Fruit fly (Drosophila melanogaster) whole organism, wandering third instar larva: Measurements from ENCODE around the gene RpL10Ab.

Experiments used
- CG32264 ChIP-seq: fragments of 200-800 bp; sonication (Bioruptor generic); optimal IDR thresholded peaks from 2 replicates; lab custom pipeline; 2016; ENCODE audit warnings: missing biosample characterization, missing genetic modification characterization
- CG9705 ChIP-seq: fragments of 200-800 bp; sonication (Bioruptor generic); optimal IDR thresholded peaks from 2 replicates; lab custom pipeline; 2018; ENCODE audit warnings: missing biosample characterization, mild to moderate bottlenecking, missing genetic modification characterization
- CrebA ChIP-seq: fragments of 200-800 bp; sonication (Bioruptor generic); optimal IDR thresholded peaks from 2 replicates; lab custom pipeline; 2016; ENCODE audit warnings: missing biosample characterization, mild to moderate bottlenecking, missing genetic modification characterization, borderline replicate concordance
- Dfd ChIP-seq: fragments of >200 bp; optimal IDR thresholded peaks from 2 replicates; lab custom pipeline; 2017; ENCODE audit warnings: missing biosample characterization, missing genetic modification characterization
- Dif ChIP-seq: fragments of 200-275, 200-300 bp; sonication (Bioruptor generic); optimal IDR thresholded peaks from 2 replicates; lab custom pipeline; 2018; ENCODE audit warnings: missing biosample characterization, missing genetic modification characterization; ENCODE audit not compliant: partially characterized antibody
- GATAd ChIP-seq: sonication (Bioruptor generic); optimal IDR thresholded peaks from 2 replicates; lab custom pipeline; 2016; ENCODE audit warnings: missing biosample characterization, missing genetic modification characterization
- HLH106 ChIP-seq: fragments of 200-800 bp; optimal IDR thresholded peaks from 3 replicates; lab custom pipeline; 2019; ENCODE audit warnings: missing biosample characterization, mild to moderate bottlenecking, missing genetic modification characterization, moderate library complexity
- Hnf4 ChIP-seq: fragments of 200-800 bp; sonication (Bioruptor generic); optimal IDR thresholded peaks from 2 replicates; lab custom pipeline; 2016; ENCODE audit warnings: missing biosample characterization, mild to moderate bottlenecking, missing genetic modification characterization
- Hr78 ChIP-seq: fragments of >200 bp; optimal IDR thresholded peaks from 2 replicates; lab custom pipeline; 2017; ENCODE audit warnings: missing biosample characterization, missing genetic modification characterization
- Hr83 ChIP-seq: fragments of 200-300 bp; sonication (Bioruptor generic); optimal IDR thresholded peaks from 2 replicates; lab custom pipeline; 2016; ENCODE audit warnings: missing biosample characterization, mild to moderate bottlenecking, missing genetic modification characterization, moderate library complexity; ENCODE audit not compliant: poor library complexity, severe bottlenecking
- Jra ChIP-seq: sonication (Bioruptor generic); optimal IDR thresholded peaks from 2 replicates; lab custom pipeline; 2016; ENCODE audit warnings: missing biosample characterization, missing genetic modification characterization
- Mio ChIP-seq: sonication (Bioruptor generic); optimal IDR thresholded peaks from 2 replicates; lab custom pipeline; 2016; ENCODE audit warnings: missing biosample characterization, missing genetic modification characterization
- Myc ChIP-seq: fragments of >200 bp; optimal IDR thresholded peaks from 2 replicates; lab custom pipeline; 2017
- N ChIP-seq: fragments of >200 bp; optimal IDR thresholded peaks from 2 replicates; lab custom pipeline; 2018; ENCODE audit warnings: missing biosample characterization, missing external identifiers, missing genetic modification characterization
- OdsH ChIP-seq: fragments of 200-800 bp; sonication (Bioruptor generic); optimal IDR thresholded peaks from 2 replicates; lab custom pipeline; 2016; ENCODE audit warnings: missing biosample characterization, mild to moderate bottlenecking, missing genetic modification characterization
- Rel ChIP-seq, 2 experiments: fragments of 200-800 bp; sonication (Bioruptor generic) in 1 of 2; optimal IDR thresholded peaks; 2 replicates in 1 of 2; 3 replicates in 1 of 2; lab custom pipeline; 2016 to 2019; ENCODE audit warnings: mild to moderate bottlenecking in 2 of 2, missing biosample characterization in 2 of 2, missing genetic modification characterization in 2 of 2, moderate library complexity in 1 of 2
- Sp1 ChIP-seq: fragments of 200-800 bp; sonication (Bioruptor generic); optimal IDR thresholded peaks from 3 replicates; lab custom pipeline; 2019; ENCODE audit warnings: missing biosample characterization, mild to moderate bottlenecking, missing genetic modification characterization, moderate library complexity
- Vsx2 ChIP-seq: fragments of 200-300, 225-300 bp; sonication (Bioruptor generic); optimal IDR thresholded peaks from 2 replicates; lab custom pipeline; 2018; ENCODE audit warnings: missing biosample characterization, missing genetic modification characterization; ENCODE audit not compliant: partially characterized antibody
- br ChIP-seq: fragments of 200-800 bp; sonication (Bioruptor generic); optimal IDR thresholded peaks from 2 replicates; lab custom pipeline; 2016; ENCODE audit warnings: missing biosample characterization, missing genetic modification characterization
- brk ChIP-seq: fragments of 200-800 bp; sonication (Bioruptor generic); optimal IDR thresholded peaks from 2 replicates; lab custom pipeline; 2016; ENCODE audit warnings: missing biosample characterization, mild to moderate bottlenecking, missing genetic modification characterization
- dl ChIP-seq, 2 experiments: fragments of 175-275, 200-275 bp in 1 of 2; fragments of 200-275 bp in 1 of 2; sonication (Bioruptor generic); optimal IDR thresholded peaks; lab custom pipeline; 2018; ENCODE audit warnings: mild to moderate bottlenecking in 2 of 2, missing biosample characterization in 2 of 2, missing genetic modification characterization in 2 of 2, moderate library complexity in 2 of 2; ENCODE audit not compliant: partially characterized antibody in 2 of 2, insufficient read depth in 1 of 2
- dmrt93B ChIP-seq: fragments of 200-800 bp; sonication (Bioruptor generic); optimal IDR thresholded peaks from 2 replicates; lab custom pipeline; 2018; ENCODE audit warnings: missing biosample characterization, mild to moderate bottlenecking, missing genetic modification characterization
- dsf ChIP-seq: sonication (Bioruptor generic); optimal IDR thresholded peaks from 2 replicates; lab custom pipeline; 2016; ENCODE audit warnings: missing biosample characterization, missing genetic modification characterization, borderline replicate concordance
- ey ChIP-seq: fragments of 200-800 bp; sonication (Bioruptor generic); optimal IDR thresholded peaks from 2 replicates; lab custom pipeline; 2016; ENCODE audit warnings: missing biosample characterization, missing genetic modification characterization
- foxo ChIP-seq, 2 experiments: fragments of 200-800 bp; sonication (Bioruptor generic); optimal IDR thresholded peaks; 2 replicates in 1 of 2; 3 replicates in 1 of 2; lab custom pipeline; 2016 to 2017; ENCODE audit warnings: missing biosample characterization in 2 of 2, missing genetic modification characterization in 2 of 2
- fru ChIP-seq: fragments of 200-800 bp; sonication (Bioruptor generic); optimal IDR thresholded peaks from 3 replicates; lab custom pipeline; 2016; ENCODE audit warnings: missing biosample characterization, mild to moderate bottlenecking, missing genetic modification characterization
- jim ChIP-seq: fragments of 175-275, 200-325 bp; sonication (Bioruptor generic); optimal IDR thresholded peaks from 2 replicates; lab custom pipeline; 2016; ENCODE audit warnings: missing biosample characterization, mild to moderate bottlenecking, missing genetic modification characterization
- lola ChIP-seq: fragments of >200 bp; optimal IDR thresholded peaks from 2 replicates; lab custom pipeline; 2017; ENCODE audit warnings: missing biosample characterization, missing genetic modification characterization
- pan ChIP-seq: fragments of >200 bp; optimal IDR thresholded peaks from 2 replicates; lab custom pipeline; 2017
- psq ChIP-seq: fragments of 200-800 bp; sonication (Bioruptor generic); optimal IDR thresholded peaks from 3 replicates; lab custom pipeline; 2017; ENCODE audit warnings: missing biosample characterization, mild to moderate bottlenecking, missing genetic modification characterization, moderate library complexity
- rgr ChIP-seq: fragments of 200-800 bp; sonication (Bioruptor generic); optimal IDR thresholded peaks from 3 replicates; lab custom pipeline; 2016; ENCODE audit warnings: missing biosample characterization, mild to moderate bottlenecking, missing genetic modification characterization
- sage ChIP-seq: fragments of 200-800 bp; sonication (Bioruptor generic); optimal IDR thresholded peaks from 2 replicates; lab custom pipeline; 2016; ENCODE audit warnings: missing biosample characterization, mild to moderate bottlenecking, missing genetic modification characterization
- sv ChIP-seq: fragments of 200-800 bp; sonication (Bioruptor generic); optimal IDR thresholded peaks from 3 replicates; lab custom pipeline; 2016; ENCODE audit warnings: missing biosample characterization, missing genetic modification characterization
- tai ChIP-seq: sonication (Bioruptor generic); optimal IDR thresholded peaks from 2 replicates; lab custom pipeline; 2016; ENCODE audit warnings: missing biosample characterization, missing genetic modification characterization
- usp ChIP-seq: fragments of >200 bp; optimal IDR thresholded peaks from 2 replicates; lab custom pipeline; 2017; ENCODE audit warnings: missing biosample characterization, missing genetic modification characterization
- woc ChIP-seq: sonication (Bioruptor generic); optimal IDR thresholded peaks from 2 replicates; lab custom pipeline; 2016; ENCODE audit warnings: missing biosample characterization, mild to moderate bottlenecking, missing genetic modification characterization

Gene RpL10Ab

dm6 chr3L:11788936-11789352 lies 33.7 kb upstream of the RpL10Ab start:
- TF ChIP-seq Hr78 (GFP tag; lab: Kevin White, UChicago) = no peak
- peak; percentile 10 for TF ChIP-seq Rel (GFP tag; optimal IDR thresholded peaks at IDR 0.05; lab: Kevin White, UChicago)
- TF ChIP-seq Rel (tag; optimal IDR thresholded peaks at IDR 0.05; lab: Kevin White, UChicago) = peak; percentile 35
- TF ChIP-seq foxo (GFP tag; optimal IDR thresholded peaks at IDR 0.05; lab: Kevin White, UChicago) = peak in 1 of 2 experiments; percentile 12
- no peak for TF ChIP-seq fru
- TF ChIP-seq psq (GFP tag; lab: Kevin White, UChicago) = peak; percentile 87
- no peak for TF ChIP-seq Dfd (GFP tag; lab: Kevin White, UChicago)
- TF ChIP-seq CrebA = no peak
- TF ChIP-seq sage (GFP tag; lab: Kevin White, UChicago) = peak; percentile 42
- TF ChIP-seq Hr83 (GFP tag; lab: Kevin White, UChicago) = no peak
- TF ChIP-seq Vsx2 = no peak

- TF ChIP-seq foxo (GFP tag; optimal IDR thresholded peaks at IDR 0.05; lab: Kevin White, UChicago) (no peak), Rel (GFP tag; optimal IDR thresholded peaks at IDR 0.05; lab: Kevin White, UChicago) (no peak), Rel (tag; optimal IDR thresholded peaks at IDR 0.05; lab: Kevin White, UChicago) (no peak), Hnf4 (GFP tag; lab: Kevin White, UChicago) (no peak), CG9705 (GFP tag; lab: Kevin White, UChicago) (peak; percentile 23), dl (GFP tag; optimal IDR thresholded peaks at IDR 0.05; lab: Kevin White, UChicago; ENCODE audit: insufficient read depth in 1 of 2, partially characterized antibody in 2 of 2) (no peak), woc (GFP tag; lab: Kevin White, UChicago) (no peak), GATAd (GFP tag; lab: Kevin White, UChicago) (no peak), fru (no peak), N (no peak), sv (GFP tag; lab: Kevin White, UChicago) (no peak), Dif (GFP tag; lab: Kevin White, UChicago) (no peak), dmrt93B (GFP tag; lab: Kevin White, UChicago) (no peak), Jra (GFP tag; lab: Kevin White, UChicago) (no peak), usp (no peak), Hr78 (GFP tag; lab: Kevin White, UChicago) (no peak), Hr83 (GFP tag; lab: Kevin White, UChicago) (peak; percentile 28), ey (peak; percentile 4), CG32264 (GFP tag; lab: Kevin White, UChicago) (peak; percentile 19), lola (GFP tag; lab: Kevin White, UChicago) (no peak), Vsx2 (no peak), dsf (GFP tag; lab: Kevin White, UChicago) (no peak), Sp1 (GFP tag; lab: Kevin White, UChicago) (no peak), Mio (GFP tag; lab: Kevin White, UChicago) (no peak), sage (GFP tag; lab: Kevin White, UChicago) (no peak), tai (GFP tag; lab: Kevin White, UChicago) (no peak), Myc (lab: Kevin White, UChicago) (peak; percentile 14), Dfd (GFP tag; lab: Kevin White, UChicago) (no peak), OdsH (peak; percentile 11), rgr (GFP tag; lab: Kevin White, UChicago) (no peak), br (GFP tag; lab: Kevin White, UChicago) (no peak), psq (GFP tag; lab: Kevin White, UChicago) (peak; percentile 95), jim (no peak), brk (GFP tag; lab: Kevin White, UChicago) (no peak), pan (lab: Kevin White, UChicago) (no peak), CrebA (no peak)
- TF ChIP-seq, all 38 proteins: peak for 7
Observed at dm6 chr3L:11789773-11790172, 32.9 kb upstream of the RpL10Ab start, which contains the start of gene Pi3K68D. Gene Pi3K68D, minus strand, starts transcription at chr3L:11790013.

dm6 chr3L:11793233-11793800 lies 29.3 kb upstream of the RpL10Ab start, which contains the start of the genes twy and CG10907:
Gene twy, minus strand, starts transcription at chr3L:11793283.
Gene CG10907, plus strand, starts transcription at chr3L:11793514.
- TF ChIP-seq HLH106 (tag; lab: Kevin White, UChicago) = no peak
- no peak for TF ChIP-seq fru
- no peak for TF ChIP-seq dmrt93B (GFP tag; lab: Kevin White, UChicago)
- no peak for TF ChIP-seq OdsH
- TF ChIP-seq ey = no peak
- TF ChIP-seq psq (GFP tag; lab: Kevin White, UChicago) = no peak
